Fruit fly (Drosophila melanogaster): ENCODE data around the gene CG42780.

CG42780 gene

DNA sequence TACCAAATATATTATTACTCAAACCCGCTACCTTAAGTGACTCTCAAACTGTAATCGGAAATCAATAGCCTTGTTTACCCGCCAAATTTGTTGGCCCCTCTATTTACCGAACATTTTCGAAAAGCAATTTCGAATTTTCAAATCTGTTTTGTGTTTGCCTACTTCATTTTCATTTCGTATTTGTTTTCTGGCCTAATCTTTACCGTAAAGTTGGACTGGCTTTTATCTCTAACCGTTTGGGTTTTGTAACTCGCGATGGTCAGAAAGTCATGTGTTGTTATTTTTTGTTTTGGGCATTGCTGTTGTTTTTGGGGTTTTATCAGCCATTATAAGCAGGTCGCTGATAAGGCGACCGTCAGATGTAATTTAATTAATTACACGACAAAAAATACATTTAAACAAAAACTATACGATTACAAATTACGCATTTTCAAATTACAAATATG lies 1.3 kb upstream of the CG42780 start (continued):
- no peak for TF ChIP-seq fd96Cb (tag; optimal IDR thresholded peaks at IDR 0.05)
- no peak for TF ChIP-seq rib (GFP tag; IDR thresholded peaks at IDR 0.05)
- TF ChIP-seq tgo (GFP tag; IDR thresholded peaks at IDR 0.05): no peak
- TF ChIP-seq CG15073 (GFP tag; optimal IDR thresholded peaks at IDR 0.05): no peak
- TF ChIP-seq CG14965 (GFP tag; optimal IDR thresholded peaks at IDR 0.05; ENCODE audit: borderline replicate concordance): no peak
- peak; percentile 63 for TF ChIP-seq CG1603 (tag; optimal IDR thresholded peaks at IDR 0.05)
- no peak for TF ChIP-seq danr (GFP tag; IDR thresholded peaks at IDR 0.05)
- peak; percentile 16 for TF ChIP-seq Fer3 (tag; optimal IDR thresholded peaks at IDR 0.05)
- no peak for TF ChIP-seq cato (GFP tag; optimal IDR thresholded peaks at IDR 0.05; ENCODE audit: borderline replicate concordance)
- TF ChIP-seq slp2 (GFP tag; optimal IDR thresholded peaks at IDR 0.05): no peak
- no peak for TF ChIP-seq CG2889 (GFP tag; IDR thresholded peaks at IDR 0.05)
- no peak for TF ChIP-seq ab (GFP tag; optimal IDR thresholded peaks at IDR 0.05)
- TF ChIP-seq gsb (GFP tag; IDR thresholded peaks at IDR 0.05): no peak
- TF ChIP-seq CG4404 (GFP tag; IDR thresholded peaks at IDR 0.05): no peak
- TF ChIP-seq dan (GFP tag; IDR thresholded peaks at IDR 0.05): no peak
- no peak for TF ChIP-seq Doc3 (GFP tag; IDR thresholded peaks at IDR 0.05; ENCODE audit: partially characterized antibody)
- peak; percentile 49; the same call in 1 of the 2 replicates for TF ChIP-seq sim (GFP tag; IDR thresholded peaks at IDR 0.05)
- TF ChIP-seq insv (GFP tag; optimal IDR thresholded peaks at IDR 0.05): peak in 1 of 2 experiments; percentile 16
- peak; percentile 42; the same call in 1 of the 2 replicates for TF ChIP-seq sob (GFP tag; IDR thresholded peaks at IDR 0.05)
- TF ChIP-seq Xrp1 (GFP tag; IDR thresholded peaks at IDR 0.05): peak; percentile 79
- peak; percentile 17 for TF ChIP-seq oc (tag; optimal IDR thresholded peaks at IDR 0.05)
- TF ChIP-seq fd102C (GFP tag; optimal IDR thresholded peaks at IDR 0.05): peak; percentile 71
- TF ChIP-seq disco-r (GFP tag; optimal IDR thresholded peaks at IDR 0.05): no peak
- no peak for TF ChIP-seq CG6791 (GFP tag; IDR thresholded peaks at IDR 0.05; ENCODE audit: partially characterized antibody)
- TF ChIP-seq Blimp-1 (GFP tag; optimal IDR thresholded peaks at IDR 0.05): peak; percentile 20
- no peak for TF ChIP-seq CG6254 (GFP tag; optimal IDR thresholded peaks at IDR 0.05)
- no peak for TF ChIP-seq her (GFP tag; optimal IDR thresholded peaks at IDR 0.05)
- TF ChIP-seq Dref (GFP tag; IDR thresholded peaks at IDR 0.05): no peak
- no peak for TF ChIP-seq gt (GFP tag; IDR thresholded peaks at IDR 0.05)
- TF ChIP-seq CG6765 (GFP tag; optimal IDR thresholded peaks at IDR 0.05): no peak
- 0 out of 2 replicates have a peak, but pooled peaks have one; percentile 11 for TF ChIP-seq peb (GFP tag; IDR thresholded peaks at IDR 0.05)

DNA sequence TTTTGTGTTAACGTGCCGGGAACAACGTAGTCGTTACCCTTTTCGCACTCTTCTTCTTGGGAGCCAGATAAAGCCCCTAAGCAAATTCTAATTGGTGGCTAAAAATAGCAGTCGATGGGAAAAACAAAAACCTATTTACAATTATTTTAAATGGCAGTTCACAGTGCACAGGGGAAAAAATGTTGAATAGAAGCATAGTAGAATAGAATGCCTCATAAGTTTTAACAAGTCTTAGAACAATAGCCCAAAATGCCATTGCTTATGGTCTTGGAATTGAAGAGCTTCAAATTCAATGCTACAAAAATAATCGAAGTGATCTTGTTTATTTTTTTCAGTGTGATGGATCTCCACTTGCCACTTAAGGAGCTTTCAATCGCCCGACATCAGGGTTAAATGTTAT lies 502 bp upstream of the CG42780 start:
- TF ChIP-seq nau (GFP tag; optimal IDR thresholded peaks at IDR 0.05): peak; percentile 22
- TF ChIP-seq zen (tag; optimal IDR thresholded peaks at IDR 0.05): no peak
- 0 out of 2 replicates have a peak, but pooled peaks have one; percentile 17 for TF ChIP-seq cas (GFP tag; IDR thresholded peaks at IDR 0.05)
- TF ChIP-seq CG4424 (GFP tag; optimal IDR thresholded peaks at IDR 0.05): peak; percentile 51
- no peak for TF ChIP-seq hb (GFP tag; IDR thresholded peaks at IDR 0.05; ENCODE audit: partially characterized antibody)
- peak; percentile 76; the same call in 1 of the 3 replicates for TF ChIP-seq Dbx (GFP tag; IDR thresholded peaks at IDR 0.05)
- TF ChIP-seq Lim3 (GFP tag; IDR thresholded peaks at IDR 0.05): no peak
- TF ChIP-seq gsb (GFP tag; IDR thresholded peaks at IDR 0.05): peak; percentile 56
- no peak for TF ChIP-seq CG7987 (GFP tag; optimal IDR thresholded peaks at IDR 0.05)
- TF ChIP-seq CG2129 (GFP tag; IDR thresholded peaks at IDR 0.05; ENCODE audit: partially characterized antibody): no peak
- peak; percentile 80 for TF ChIP-seq pho (GFP tag; optimal IDR thresholded peaks at IDR 0.05)
- no peak for TF ChIP-seq toy (GFP tag; IDR thresholded peaks at IDR 0.05)
- peak; percentile 81 for TF ChIP-seq row (GFP tag; IDR thresholded peaks at IDR 0.05)
- TF ChIP-seq Hr78 (GFP tag; optimal IDR thresholded peaks at IDR 0.05): no peak
- TF ChIP-seq Fer1 (GFP tag; optimal IDR thresholded peaks at IDR 0.05): peak; percentile 66
- TF ChIP-seq wdn (GFP tag; IDR thresholded peaks at IDR 0.05): peak; percentile 74
- TF ChIP-seq dm (GFP tag; optimal IDR thresholded peaks at IDR 0.05): peak; percentile 43
- no peak for TF ChIP-seq pan (optimal IDR thresholded peaks at IDR 0.05)
- peak in 1 of 2 experiments; percentile 60 for TF ChIP-seq pan (GFP tag; optimal IDR thresholded peaks at IDR 0.05 in 1 of 2, IDR thresholded peaks at IDR 0.05 in 1 of 2)
- TF ChIP-seq CG18476 (GFP tag; optimal IDR thresholded peaks at IDR 0.05): peak; percentile 16
- peak; percentile 81 for TF ChIP-seq seq (GFP tag; IDR thresholded peaks at IDR 0.05)
- TF ChIP-seq chn (GFP tag; optimal IDR thresholded peaks at IDR 0.05): peak; percentile 66
